Worm (Caenorhabditis elegans): ENCODE measurements around the gene Y39G8B.2.

ce11 chrII:14014637-14015036 is 38.6 kb upstream of the Y39G8B.2 start:
- TF ChIP-seq pag-3 (tag; optimal IDR thresholded peaks at IDR 0.05; ENCODE audit: borderline replicate concordance) (no peak), odd-2 (tag; optimal IDR thresholded peaks at IDR 0.05) (no peak), ama-1 (optimal IDR thresholded peaks at IDR 0.05) (no peak), fkh-10 (GFP tag; optimal IDR thresholded peaks at IDR 0.05) (no peak), tbx-2 (tag; optimal IDR thresholded peaks at IDR 0.05) (no peak), elt-4 (tag; optimal IDR thresholded peaks at IDR 0.05) (no peak), ztf-16 (tag; optimal IDR thresholded peaks at IDR 0.05) (no peak), nfya-1 (tag; optimal IDR thresholded peaks at IDR 0.05) (no peak), ref-2 (tag; optimal IDR thresholded peaks at IDR 0.05) (no peak), F13H6.1 (tag; optimal IDR thresholded peaks at IDR 0.05) (no peak), ceh-30 (tag; optimal IDR thresholded peaks at IDR 0.05) (no peak), unc-86 (tag; optimal IDR thresholded peaks at IDR 0.05) (no peak), lin-11 (tag; optimal IDR thresholded peaks at IDR 0.05) (no peak), ceh-48 (tag; optimal IDR thresholded peaks at IDR 0.05) (no peak)
